Fruit fly (Drosophila melanogaster): Measurements from ENCODE around the gene SA1.

DNA sequence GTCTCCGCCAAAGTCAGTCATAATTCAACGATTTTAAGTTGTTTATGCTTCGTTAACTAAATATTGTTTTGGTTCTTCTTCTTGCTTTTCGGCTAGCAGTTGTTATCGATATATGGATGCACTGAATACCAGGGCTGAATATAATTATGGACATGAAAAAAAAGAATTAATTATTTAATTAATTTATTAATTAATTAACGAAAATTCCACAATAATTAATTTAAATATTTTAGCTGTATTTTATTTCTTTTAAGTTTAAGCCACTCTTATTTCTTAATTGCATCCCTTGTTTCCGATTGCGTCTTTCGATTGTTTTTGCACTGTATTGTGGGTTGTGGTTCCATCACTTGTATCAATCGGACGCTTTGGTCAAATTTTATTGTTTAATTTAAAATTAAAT, at the start of gene SA1, which contains the start of gene Gas41:
- no peak for TF ChIP-seq CTCF (optimal IDR thresholded peaks at IDR 0.05)
- no peak for TF ChIP-seq CG8478 (optimal IDR thresholded peaks at IDR 0.05)
